Worm (Caenorhabditis elegans) whole organism, L2 larva: Measurements from ENCODE around the gene erfa-1.

Experiments used
- F13H6.1 ChIP-seq: sonication (generic microtip); optimal IDR thresholded peaks from 2 replicates; lab custom pipeline; 2016; ENCODE audit warnings: missing genetic modification characterization, missing compliant biosample characterization
- Y55F3AM.14 ChIP-seq: fragments of 200-800 bp; sonication (Bioruptor generic); optimal IDR thresholded peaks from 2 replicates; lab custom pipeline; 2018; ENCODE audit warnings: mild to moderate bottlenecking, missing genetic modification characterization, missing compliant biosample characterization
- aly-2 ChIP-seq: fragments of 150-350 bp; optimal IDR thresholded peaks from 2 replicates; lab custom pipeline; 2014; ENCODE audit warnings: missing biosample characterization, missing genetic modification characterization
- ama-1 ChIP-seq: fragments of 150-350 bp; optimal IDR thresholded peaks from 2 replicates; lab custom pipeline; 2018; ENCODE audit warnings: inconsistent platforms
- ceh-16 ChIP-seq: fragments of 150-350 bp; optimal IDR thresholded peaks from 2 replicates; lab custom pipeline; 2014; ENCODE audit warnings: missing biosample characterization, missing genetic modification characterization
- dmd-4 ChIP-seq: sonication (generic microtip); optimal IDR thresholded peaks from 2 replicates; lab custom pipeline; 2017; ENCODE audit warnings: missing biosample characterization, missing genetic modification characterization
- egl-27 ChIP-seq: sonication (generic microtip); optimal IDR thresholded peaks from 3 replicates; lab custom pipeline; 2017; ENCODE audit warnings: missing biosample characterization, missing genetic modification reagents, missing genetic modification characterization
- lin-39 ChIP-seq: fragments of 150-350 bp; optimal IDR thresholded peaks from 2 replicates; lab custom pipeline; 2014; ENCODE audit warnings: missing biosample characterization, missing genetic modification reagents, missing genetic modification characterization
- nhr-25 ChIP-seq: fragments of 150-350 bp; sonication (generic microtip); optimal IDR thresholded peaks from 3 replicates; lab custom pipeline; 2014; ENCODE audit warnings: missing biosample characterization, missing genetic modification characterization
- snpc-4 ChIP-seq: fragments of 150-350 bp; optimal IDR thresholded peaks from 2 replicates; lab custom pipeline; 2014; ENCODE audit warnings: missing biosample characterization, missing genetic modification characterization
- unc-39 ChIP-seq: fragments of 150-350 bp; optimal IDR thresholded peaks from 2 replicates; lab custom pipeline; 2014; ENCODE audit warnings: missing biosample characterization, missing genetic modification characterization
- unc-62 ChIP-seq: fragments of 150-350 bp; optimal IDR thresholded peaks from 2 replicates; lab custom pipeline; 2014; ENCODE audit warnings: missing biosample characterization, missing genetic modification reagents, missing genetic modification characterization
- ztf-11 ChIP-seq: sonication (generic microtip); optimal IDR thresholded peaks from 2 replicates; lab custom pipeline; 2017; ENCODE audit warnings: missing biosample characterization, missing genetic modification characterization

DNA sequence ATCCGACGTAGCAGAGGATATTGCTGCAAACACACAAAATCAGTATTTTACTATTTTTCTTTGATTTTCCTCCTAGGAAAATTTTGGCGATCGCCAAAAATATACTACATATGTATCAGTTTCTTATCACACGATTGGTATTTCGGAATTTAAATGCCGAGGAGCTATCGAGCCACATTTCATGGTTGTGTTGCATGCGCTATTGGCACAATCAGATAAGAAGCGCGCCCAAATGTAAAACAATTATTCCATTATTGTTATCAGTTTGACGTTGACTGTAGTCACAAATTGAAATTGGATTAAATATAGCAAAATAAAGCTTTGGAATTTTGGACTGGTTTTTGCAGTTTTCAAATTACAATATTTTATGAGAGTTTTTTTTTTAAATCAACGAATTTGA lies 35.0 kb upstream of the erfa-1 start:
- TF ChIP-seq dmd-4 (no peak), Y55F3AM.14 (GFP tag; lab: Kevin White, UChicago) (no peak), ceh-16 (no peak), snpc-4 (tag; lab: Kevin White, UChicago) (no peak), ama-1 (lab: Kevin White, UChicago) (no peak), aly-2 (tag; lab: Kevin White, UChicago) (no peak), unc-39 (no peak), ztf-11 (no peak), unc-62 (GFP tag; lab: Kevin White, UChicago) (no peak), egl-27 (no peak), F13H6.1 (tag; lab: Kevin White, UChicago) (no peak), lin-39 (tag; lab: Kevin White, UChicago) (no peak), nhr-25 (tag; lab: Kevin White, UChicago) (no peak)
